Fruit fly (Drosophila melanogaster) whole organism, wandering third instar larva: ENCODE results near the gene CG14882.
A peak's percentile ranks its signal among the peaks of the same experiment; 100 is the strongest.

Experiments used
- CG32264 ChIP-seq: fragments of 200-800 bp; sonication (Bioruptor generic); optimal IDR thresholded peaks from 2 replicates; lab custom pipeline; 2016; ENCODE audit warnings: missing biosample characterization, missing genetic modification characterization
- GATAd ChIP-seq: sonication (Bioruptor generic); optimal IDR thresholded peaks from 2 replicates; lab custom pipeline; 2016; ENCODE audit warnings: missing biosample characterization, missing genetic modification characterization
- Hnf4 ChIP-seq: fragments of 200-800 bp; sonication (Bioruptor generic); optimal IDR thresholded peaks from 2 replicates; lab custom pipeline; 2016; ENCODE audit warnings: missing biosample characterization, mild to moderate bottlenecking, missing genetic modification characterization
- Hr78 ChIP-seq: fragments of >200 bp; optimal IDR thresholded peaks from 2 replicates; lab custom pipeline; 2017; ENCODE audit warnings: missing biosample characterization, missing genetic modification characterization
- Hr83 ChIP-seq: fragments of 200-300 bp; sonication (Bioruptor generic); optimal IDR thresholded peaks from 2 replicates; lab custom pipeline; 2016; ENCODE audit warnings: missing biosample characterization, mild to moderate bottlenecking, missing genetic modification characterization, moderate library complexity; ENCODE audit not compliant: poor library complexity, severe bottlenecking
- Jra ChIP-seq: sonication (Bioruptor generic); optimal IDR thresholded peaks from 2 replicates; lab custom pipeline; 2016; ENCODE audit warnings: missing biosample characterization, missing genetic modification characterization
- Mio ChIP-seq: sonication (Bioruptor generic); optimal IDR thresholded peaks from 2 replicates; lab custom pipeline; 2016; ENCODE audit warnings: missing biosample characterization, missing genetic modification characterization
- Myc ChIP-seq: fragments of >200 bp; optimal IDR thresholded peaks from 2 replicates; lab custom pipeline; 2017
- N ChIP-seq: fragments of >200 bp; optimal IDR thresholded peaks from 2 replicates; lab custom pipeline; 2018; ENCODE audit warnings: missing biosample characterization, missing external identifiers, missing genetic modification characterization
- OdsH ChIP-seq: fragments of 200-800 bp; sonication (Bioruptor generic); optimal IDR thresholded peaks from 2 replicates; lab custom pipeline; 2016; ENCODE audit warnings: missing biosample characterization, mild to moderate bottlenecking, missing genetic modification characterization
- brk ChIP-seq: fragments of 200-800 bp; sonication (Bioruptor generic); optimal IDR thresholded peaks from 2 replicates; lab custom pipeline; 2016; ENCODE audit warnings: missing biosample characterization, mild to moderate bottlenecking, missing genetic modification characterization
- dmrt93B ChIP-seq: fragments of 200-800 bp; sonication (Bioruptor generic); optimal IDR thresholded peaks from 2 replicates; lab custom pipeline; 2018; ENCODE audit warnings: missing biosample characterization, mild to moderate bottlenecking, missing genetic modification characterization
- ey ChIP-seq: fragments of 200-800 bp; sonication (Bioruptor generic); optimal IDR thresholded peaks from 2 replicates; lab custom pipeline; 2016; ENCODE audit warnings: missing biosample characterization, missing genetic modification characterization
- foxo ChIP-seq, 2 experiments: fragments of 200-800 bp; sonication (Bioruptor generic); optimal IDR thresholded peaks; 2 replicates in 1 of 2; 3 replicates in 1 of 2; lab custom pipeline; 2016 to 2017; ENCODE audit warnings: missing biosample characterization in 2 of 2, missing genetic modification characterization in 2 of 2
- h ChIP-seq: fragments of 200-800 bp; sonication (Bioruptor generic); optimal IDR thresholded peaks from 3 replicates; lab custom pipeline; 2016; ENCODE audit warnings: missing biosample characterization, mild to moderate bottlenecking, missing genetic modification characterization
- jim ChIP-seq: fragments of 175-275, 200-325 bp; sonication (Bioruptor generic); optimal IDR thresholded peaks from 2 replicates; lab custom pipeline; 2016; ENCODE audit warnings: missing biosample characterization, mild to moderate bottlenecking, missing genetic modification characterization
- rgr ChIP-seq: fragments of 200-800 bp; sonication (Bioruptor generic); optimal IDR thresholded peaks from 3 replicates; lab custom pipeline; 2016; ENCODE audit warnings: missing biosample characterization, mild to moderate bottlenecking, missing genetic modification characterization
- sage ChIP-seq: fragments of 200-800 bp; sonication (Bioruptor generic); optimal IDR thresholded peaks from 2 replicates; lab custom pipeline; 2016; ENCODE audit warnings: missing biosample characterization, mild to moderate bottlenecking, missing genetic modification characterization
- tai ChIP-seq: sonication (Bioruptor generic); optimal IDR thresholded peaks from 2 replicates; lab custom pipeline; 2016; ENCODE audit warnings: missing biosample characterization, missing genetic modification characterization
- usp ChIP-seq: fragments of >200 bp; optimal IDR thresholded peaks from 2 replicates; lab custom pipeline; 2017; ENCODE audit warnings: missing biosample characterization, missing genetic modification characterization
- woc ChIP-seq: sonication (Bioruptor generic); optimal IDR thresholded peaks from 2 replicates; lab custom pipeline; 2016; ENCODE audit warnings: missing biosample characterization, mild to moderate bottlenecking, missing genetic modification characterization

Gene CG14882

dm6 chr3R:16480995-16481394, 38.0 kb downstream of the CG14882 start, which contains the start of gene Dhfr:
TSS of gene Dhfr (plus strand) at chr3R:16481167.
- no peak for TF ChIP-seq dmrt93B (GFP tag; lab: Kevin White, UChicago)

DNA sequence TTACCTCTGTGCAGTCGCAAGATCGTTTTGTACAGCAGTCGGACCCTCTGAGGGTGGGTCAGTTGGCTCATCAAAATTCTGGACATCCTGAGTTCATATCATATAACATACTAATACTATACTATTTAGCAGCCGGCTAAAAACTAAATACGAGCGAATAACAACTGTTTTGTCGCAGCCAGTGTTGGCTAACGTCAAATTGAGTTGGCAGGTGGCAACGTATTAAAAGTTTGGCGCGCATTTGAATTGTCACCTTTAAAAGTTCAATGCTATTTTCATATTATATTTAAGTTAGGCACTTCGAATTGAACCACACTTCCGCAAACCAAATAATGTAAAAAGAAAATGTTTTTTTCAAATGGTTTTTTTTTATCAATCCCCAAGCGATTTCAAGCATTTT, 39.3 kb downstream of the CG14882 start, which contains the start of gene Sdhaf3:
Gene Sdhaf3, minus strand, starts transcription at position 177 of the 400 bp plus-strand sequence.
- peak; percentile 0 for TF ChIP-seq CG32264 (GFP tag; lab: Kevin White, UChicago)
- TF ChIP-seq woc, result no peak
- no peak for TF ChIP-seq rgr (GFP tag; lab: Kevin White, UChicago)
- no peak for TF ChIP-seq h (GFP tag; lab: Kevin White, UChicago)
- TF ChIP-seq OdsH (GFP tag; lab: Kevin White, UChicago), result peak; percentile 3
- no peak for TF ChIP-seq jim (GFP tag; lab: Kevin White, UChicago)
- TF ChIP-seq Mio (GFP tag; lab: Kevin White, UChicago), result no peak
- no peak for TF ChIP-seq N (GFP tag; lab: Kevin White, UChicago)
- no peak for TF ChIP-seq Jra (GFP tag; lab: Kevin White, UChicago)
- TF ChIP-seq Hr78, result no peak
- TF ChIP-seq sage, result peak; percentile 38
- TF ChIP-seq, all 38 proteins: peak for 3

DNA sequence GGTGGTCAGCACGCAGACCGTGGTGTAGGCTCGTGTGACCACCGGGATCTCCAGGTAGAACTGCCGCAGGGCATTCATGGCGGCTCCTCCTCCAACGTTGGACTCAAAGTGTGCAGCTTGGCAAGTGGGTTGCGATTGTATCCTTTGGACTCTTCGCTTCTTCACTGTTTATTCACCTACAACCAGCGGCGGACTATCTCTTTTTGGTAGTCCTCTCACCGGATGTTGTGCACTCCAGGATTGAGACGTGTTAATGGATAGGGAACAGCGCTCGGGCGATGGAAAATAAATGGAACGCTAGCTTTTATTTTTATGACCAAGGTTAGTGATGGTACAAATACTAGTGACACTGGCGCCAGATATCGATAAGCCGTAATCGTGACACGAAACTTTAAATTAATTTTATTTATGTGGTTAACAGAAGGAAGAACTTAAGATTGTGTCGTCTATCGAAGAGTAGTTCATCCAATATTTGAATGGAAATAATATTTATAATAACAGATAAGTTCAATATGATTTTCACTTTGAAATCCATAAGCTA, 40.9 kb downstream of the CG14882 start, which contains the start of gene Der-2:
Gene Der-2, minus strand, starts transcription at position 347 of the 541 bp plus-strand sequence.
- TF ChIP-seq Hr83 (peak; percentile 68), usp (GFP tag; lab: Kevin White, UChicago) (no peak), Myc (lab: Kevin White, UChicago) (no peak), h (GFP tag; lab: Kevin White, UChicago) (peak; percentile 12)

DNA sequence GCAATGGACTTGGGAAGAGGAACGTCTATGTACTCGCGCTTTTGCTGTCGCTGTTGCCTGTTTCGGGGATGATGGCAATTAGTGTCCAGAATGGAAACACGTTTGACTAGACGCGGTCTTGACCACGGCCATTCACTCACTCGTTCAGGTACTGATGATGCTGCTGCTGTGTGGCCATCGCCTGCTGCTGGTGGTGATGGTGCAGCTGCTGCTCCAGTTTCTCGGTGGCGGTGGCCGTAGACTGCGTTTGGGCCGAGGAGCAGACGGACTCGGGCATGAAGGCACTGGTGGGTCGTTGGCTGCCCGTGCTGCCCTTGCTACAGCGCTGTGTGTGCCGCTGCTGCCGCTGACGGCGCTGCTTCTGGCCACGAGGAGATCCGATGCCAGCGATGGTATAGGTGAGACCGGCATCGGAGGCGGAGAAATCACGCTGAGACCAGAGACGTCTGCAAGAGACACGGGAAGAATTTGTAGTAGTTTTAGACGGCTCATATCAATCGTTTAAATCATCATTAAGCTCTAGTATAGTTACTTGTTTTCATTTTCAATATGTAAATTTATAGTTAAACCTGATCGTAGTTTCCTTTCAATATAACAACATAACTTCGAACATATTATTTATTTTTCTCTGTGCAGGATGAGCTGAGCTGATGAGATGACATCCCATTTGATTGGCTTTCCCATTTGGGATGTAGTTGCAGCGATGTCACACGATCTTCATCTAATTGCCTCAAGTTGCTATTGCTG, 42.7 kb downstream of the CG14882 start:
- TF ChIP-seq brk (GFP tag; lab: Kevin White, UChicago), result no peak
- TF ChIP-seq foxo (GFP tag; optimal IDR thresholded peaks at IDR 0.05; lab: Kevin White, UChicago), result no peak
- no peak for TF ChIP-seq GATAd (GFP tag; lab: Kevin White, UChicago)
- no peak for TF ChIP-seq jim (GFP tag; lab: Kevin White, UChicago)
- no peak for TF ChIP-seq tai
- TF ChIP-seq ey, result no peak
- no peak for TF ChIP-seq Hnf4 (GFP tag; lab: Kevin White, UChicago)
- TF ChIP-seq Hr78, result no peak
- no peak for TF ChIP-seq Jra (GFP tag; lab: Kevin White, UChicago)
